Worm (Caenorhabditis elegans) whole organism, early embryonic: ENCODE data around the gene col-91.

Experiments used
- B0310.2 ChIP-seq: sonication (generic microtip); optimal IDR thresholded peaks from 2 replicates; lab custom pipeline; 2016; ENCODE audit warnings: mild to moderate bottlenecking, missing genetic modification characterization, missing compliant biosample characterization
- F13C5.2 ChIP-seq: sonication (generic microtip); optimal IDR thresholded peaks from 2 replicates; lab custom pipeline; 2017; ENCODE audit warnings: mild to moderate bottlenecking, missing genetic modification characterization, inconsistent platforms, missing compliant biosample characterization
- aly-1 ChIP-seq: sonication (generic microtip); optimal IDR thresholded peaks from 2 replicates; lab custom pipeline; 2016; ENCODE audit warnings: missing genetic modification characterization, missing compliant biosample characterization
- ama-1 ChIP-seq: fragments of 150-350 bp; optimal IDR thresholded peaks from 2 replicates; lab custom pipeline; 2014
- ceh-13 ChIP-seq: fragments of 200-800 bp; sonication (Bioruptor generic); optimal IDR thresholded peaks from 2 replicates; lab custom pipeline; 2018; ENCODE audit warnings: mild to moderate bottlenecking, missing genetic modification characterization, missing compliant biosample characterization
- ceh-36 ChIP-seq: sonication (generic microtip); optimal IDR thresholded peaks from 2 replicates; lab custom pipeline; 2016; ENCODE audit warnings: missing genetic modification characterization, inconsistent platforms, missing compliant biosample characterization
- ets-7 ChIP-seq: sonication (generic microtip); optimal IDR thresholded peaks from 2 replicates; lab custom pipeline; 2016; ENCODE audit warnings: missing genotype, missing genetic modification characterization, missing compliant biosample characterization
- flt-1 ChIP-seq: fragments of 200-800 bp; sonication (Bioruptor generic); IDR thresholded peaks from 2 replicates; pipeline ENCODE4 v1.3.6; 2022; ENCODE audit warnings: missing genetic modification characterization, missing compliant biosample characterization
- hmbx-1 ChIP-seq: sonication (generic microtip); optimal IDR thresholded peaks from 2 replicates; lab custom pipeline; 2016; ENCODE audit warnings: mild to moderate bottlenecking, missing genetic modification characterization, missing compliant biosample characterization
- hmg-4 ChIP-seq: fragments of 200-800 bp; sonication (Bioruptor generic); optimal IDR thresholded peaks from 2 replicates; lab custom pipeline; 2018; ENCODE audit warnings: mild to moderate bottlenecking, missing genetic modification characterization, missing compliant biosample characterization
- hnd-1 ChIP-seq: sonication (generic microtip); optimal IDR thresholded peaks from 2 replicates; lab custom pipeline; 2016; ENCODE audit warnings: missing genetic modification characterization, missing compliant biosample characterization
- pes-1 ChIP-seq: fragments of 200-800 bp; sonication (Bioruptor generic); IDR thresholded peaks from 2 replicates; pipeline ENCODE4 v1.3.6; 2022; ENCODE audit warnings: missing genetic modification reagents, missing genetic modification characterization, missing compliant biosample characterization
- scrt-1 ChIP-seq: fragments of 200-800 bp; sonication (Bioruptor generic); IDR thresholded peaks from 2 replicates; pipeline ENCODE4 v1.3.6; 2022; ENCODE audit warnings: missing genetic modification characterization, missing compliant biosample characterization
- sea-1 ChIP-seq: fragments of 200-800 bp; sonication (Bioruptor generic); conservative IDR thresholded peaks from 2 replicates; pipeline ENCODE4 v1.3.6; 2022; ENCODE audit warnings: missing genetic modification characterization, missing compliant biosample characterization
- tbx-11 ChIP-seq: fragments of 200-800 bp; sonication (Bioruptor generic); IDR thresholded peaks from 2 replicates; pipeline ENCODE4 v1.3.6; 2022; ENCODE audit warnings: missing genetic modification characterization, missing compliant biosample characterization
- tbx-37 ChIP-seq: fragments of 200-800 bp; sonication (Bioruptor generic); conservative IDR thresholded peaks from 2 replicates; pipeline ENCODE4 v1.3.6; 2022; ENCODE audit warnings: missing genetic modification reagents, missing genetic modification characterization, missing compliant biosample characterization
- tra-4 ChIP-seq: sonication (generic microtip); optimal IDR thresholded peaks from 2 replicates; lab custom pipeline; 2017; ENCODE audit warnings: missing genetic modification characterization, missing compliant biosample characterization

Gene col-91

ce11 chrIII:8305304-8305703 is 41.8 kb upstream of the col-91 start:
- TF ChIP-seq F13C5.2 (no peak), sea-1 (GFP tag; lab: Robert Waterston, UW) (no peak), tbx-11 (no peak)

- TF ChIP-seq F13C5.2, result no peak
- TF ChIP-seq B0310.2 (tag; lab: Kevin White, UChicago), result no peak
- TF ChIP-seq scrt-1 (GFP tag; lab: Robert Waterston, UW), result no peak
- no peak for TF ChIP-seq ama-1
- no peak for TF ChIP-seq tbx-37 (GFP tag; lab: Robert Waterston, UW)
- no peak for TF ChIP-seq tbx-11
- no peak for TF ChIP-seq hmg-4
- TF ChIP-seq ceh-36 (tag; lab: Kevin White, UChicago), result no peak
- no peak for TF ChIP-seq aly-1 (tag; lab: Kevin White, UChicago)
- no peak for TF ChIP-seq sea-1 (GFP tag; lab: Robert Waterston, UW)
- TF ChIP-seq flt-1 (GFP tag; lab: Robert Waterston, UW), result no peak
- TF ChIP-seq ceh-13, result no peak
- no peak for TF ChIP-seq hnd-1 (tag; lab: Kevin White, UChicago)
- no peak for TF ChIP-seq tra-4 (tag; lab: Kevin White, UChicago)
- TF ChIP-seq pes-1, result no peak
Measured at ce11 chrIII:8303440-8303839, 40.0 kb upstream of the col-91 start.

DNA sequence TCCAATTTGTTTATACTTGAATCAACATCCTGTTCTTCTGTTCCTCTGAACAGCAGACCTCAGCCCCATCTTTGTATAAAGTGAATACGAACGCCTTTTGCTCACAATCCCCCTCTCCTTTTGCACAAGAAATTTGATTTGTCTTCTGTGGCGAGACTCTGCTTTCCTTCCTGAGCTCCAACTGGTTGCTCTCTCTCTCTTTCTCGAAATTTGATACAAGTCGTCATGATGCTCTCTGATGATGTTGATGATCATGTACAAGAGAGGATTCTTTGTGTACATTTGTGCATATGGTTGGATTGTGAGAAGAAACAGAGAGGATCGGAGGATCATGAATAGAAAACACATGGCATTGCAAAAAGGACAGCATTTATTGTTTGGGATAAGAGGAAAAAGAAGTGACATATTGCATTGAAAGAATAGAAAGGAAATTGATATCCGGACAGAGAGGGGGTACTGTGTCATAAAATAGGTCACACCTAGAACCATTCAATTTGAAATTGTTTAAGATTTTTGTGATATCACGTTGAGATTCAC is 37.5 kb upstream of the col-91 start:
- TF ChIP-seq flt-1 (GFP tag; lab: Robert Waterston, UW) (no peak), aly-1 (tag; lab: Kevin White, UChicago) (no peak), ceh-36 (tag; lab: Kevin White, UChicago) (no peak), pes-1 (no peak), hnd-1 (tag; lab: Kevin White, UChicago) (no peak), hmbx-1 (tag; lab: Kevin White, UChicago) (no peak), tbx-37 (GFP tag; lab: Robert Waterston, UW) (no peak), tra-4 (tag; lab: Kevin White, UChicago) (no peak), tbx-11 (no peak), B0310.2 (tag; lab: Kevin White, UChicago) (no peak), hmg-4 (no peak), ama-1 (no peak), F13C5.2 (no peak), ets-7 (tag; lab: Kevin White, UChicago) (no peak), ceh-13 (no peak), sea-1 (GFP tag; lab: Robert Waterston, UW) (no peak), scrt-1 (GFP tag; lab: Robert Waterston, UW) (no peak)

DNA sequence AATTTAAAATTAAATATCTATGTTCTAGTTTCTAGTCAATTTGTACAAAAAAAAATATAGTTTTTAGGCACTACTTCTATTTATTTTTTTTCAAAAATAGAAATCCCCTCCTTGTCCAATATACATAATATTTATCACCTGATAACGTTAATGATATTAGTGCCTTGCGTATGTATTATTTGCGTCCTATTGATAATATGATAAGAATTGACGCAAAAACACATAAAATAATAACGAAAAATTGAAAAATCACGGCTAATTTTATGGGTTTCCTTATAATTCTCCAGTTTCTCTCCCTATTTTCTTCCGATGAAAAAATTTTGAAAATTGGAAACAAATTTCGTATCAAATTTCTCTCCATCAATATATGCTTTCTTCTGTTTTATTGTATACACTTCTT is 36.3 kb upstream of the col-91 start:
- TF ChIP-seq pes-1 (no peak), ceh-13 (no peak), flt-1 (GFP tag; lab: Robert Waterston, UW) (no peak), ets-7 (tag; lab: Kevin White, UChicago) (no peak), tra-4 (tag; lab: Kevin White, UChicago) (no peak), F13C5.2 (no peak), hnd-1 (tag; lab: Kevin White, UChicago) (no peak), sea-1 (GFP tag; lab: Robert Waterston, UW) (no peak), hmg-4 (no peak), tbx-11 (no peak), tbx-37 (GFP tag; lab: Robert Waterston, UW) (no peak), scrt-1 (GFP tag; lab: Robert Waterston, UW) (no peak), ama-1 (no peak), aly-1 (tag; lab: Kevin White, UChicago) (no peak), hmbx-1 (tag; lab: Kevin White, UChicago) (no peak)

- TF ChIP-seq B0310.2 (tag; lab: Kevin White, UChicago) (no peak), F13C5.2 (no peak), ceh-13 (no peak), hmg-4 (no peak)
Measured at ce11 chrIII:8299078-8299587, 35.7 kb upstream of the col-91 start.

DNA sequence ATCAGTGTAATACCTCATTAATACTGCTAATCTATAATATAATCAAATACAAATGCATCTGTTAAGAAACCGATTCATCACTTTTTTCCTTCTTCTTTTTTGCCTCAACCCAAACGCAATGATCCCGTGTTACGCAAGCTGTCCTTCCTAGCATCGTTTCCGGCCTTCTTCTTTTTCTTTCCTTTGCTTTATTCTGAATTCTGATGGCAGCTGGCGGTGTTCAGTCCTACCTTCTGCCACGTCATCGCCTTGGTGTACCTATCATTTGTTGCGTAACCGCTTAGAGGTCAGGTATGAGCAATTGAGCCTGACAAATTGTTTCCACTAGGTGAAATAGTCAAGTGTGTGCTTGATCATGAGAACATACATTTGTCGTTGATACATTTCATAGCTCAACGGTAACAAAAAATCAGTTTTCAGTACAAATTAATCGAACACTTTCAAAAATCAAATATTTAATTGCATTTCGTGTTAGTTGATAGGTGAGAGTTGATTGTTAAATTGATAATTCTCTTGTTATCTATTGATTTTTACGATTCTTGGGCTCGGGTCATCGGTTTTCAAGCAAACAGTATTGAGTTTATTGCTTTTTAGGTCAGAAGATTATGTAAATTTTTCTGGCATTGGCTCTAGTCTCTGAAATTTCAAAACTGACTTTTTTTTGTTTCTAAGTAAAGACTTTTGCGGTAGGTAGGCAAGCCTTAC is 34.9 kb upstream of the col-91 start:
- TF ChIP-seq tbx-11, result no peak
- TF ChIP-seq hmg-4, result peak; percentile 30
- peak; percentile 38; the same call in 1 of the 2 replicates for TF ChIP-seq pes-1
- peak; percentile 95 for TF ChIP-seq ets-7 (tag; lab: Kevin White, UChicago)

ce11 chrIII:8293260-8293659 is 29.8 kb upstream of the col-91 start:
- no peak for TF ChIP-seq pes-1
- no peak for TF ChIP-seq flt-1 (GFP tag; lab: Robert Waterston, UW)
- TF ChIP-seq tbx-37 (GFP tag; lab: Robert Waterston, UW), result no peak
- TF ChIP-seq ceh-36 (tag; lab: Kevin White, UChicago), result no peak
- no peak for TF ChIP-seq hnd-1 (tag; lab: Kevin White, UChicago)
- no peak for TF ChIP-seq F13C5.2
- TF ChIP-seq hmbx-1 (tag; lab: Kevin White, UChicago), result no peak
- TF ChIP-seq hmg-4, result no peak
- no peak for TF ChIP-seq aly-1 (tag; lab: Kevin White, UChicago)
- no peak for TF ChIP-seq ceh-13
- no peak for TF ChIP-seq ets-7 (tag; lab: Kevin White, UChicago)
- TF ChIP-seq scrt-1 (GFP tag; lab: Robert Waterston, UW), result no peak
- TF ChIP-seq sea-1 (GFP tag; lab: Robert Waterston, UW), result no peak
- TF ChIP-seq tra-4 (tag; lab: Kevin White, UChicago), result no peak
